2 worm cellular contexts compared by ENCODE assay signal in genomic region chrIV:884707-885394, ce11.
TF ChIP-seq lines count a peak whose summit lies in the region.

Gene mak-2 (plus strand): TSS chrIV:885344.

TF ChIP-seq in whole organism, L2 larva, 48 proteins besides CTCF, POLR2A, EP300 and RAD21 (continued from another document):
- TF ChIP-seq nhr-25 (tag; optimal IDR thresholded peaks at IDR 0.05; lab: Kevin White, UChicago), result peak; percentile 58
- TF ChIP-seq unc-62 (GFP tag; optimal IDR thresholded peaks at IDR 0.05; lab: Kevin White, UChicago), result no peak
- no peak for TF ChIP-seq mbf-1 (tag; optimal IDR thresholded peaks at IDR 0.05; lab: Kevin White, UChicago)
- peak; percentile 22 for TF ChIP-seq sem-4 (tag; optimal IDR thresholded peaks at IDR 0.05; lab: Kevin White, UChicago)
- peak; percentile 78 for TF ChIP-seq fos-1 (tag; optimal IDR thresholded peaks at IDR 0.05; lab: Kevin White, UChicago)
- TF ChIP-seq nhr-10 (tag; optimal IDR thresholded peaks at IDR 0.05; lab: Kevin White, UChicago), result no peak
- peak; percentile 23 for TF ChIP-seq skn-1 (tag; optimal IDR thresholded peaks at IDR 0.05; lab: Kevin White, UChicago)
- TF ChIP-seq F13H6.1 (tag; optimal IDR thresholded peaks at IDR 0.05; lab: Kevin White, UChicago), result peak; percentile 50
- TF ChIP-seq nhr-6 (tag; optimal IDR thresholded peaks at IDR 0.05; lab: Kevin White, UChicago), result peak; percentile 0
- TF ChIP-seq unc-39 (tag; optimal IDR thresholded peaks at IDR 0.05; lab: Kevin White, UChicago), result no peak
- TF ChIP-seq aly-2 (tag; optimal IDR thresholded peaks at IDR 0.05; lab: Kevin White, UChicago), result no peak
- TF ChIP-seq egl-27 (tag; optimal IDR thresholded peaks at IDR 0.05; lab: Kevin White, UChicago), result no peak
- TF ChIP-seq sma-3 (GFP tag; optimal IDR thresholded peaks at IDR 0.05; lab: Kevin White, UChicago), result peak; percentile 66
- peak; percentile 79 for TF ChIP-seq lin-13 (GFP tag; optimal IDR thresholded peaks at IDR 0.05; lab: Kevin White, UChicago)
- TF ChIP-seq ama-1 (optimal IDR thresholded peaks at IDR 0.05; lab: Kevin White, UChicago), result no peak
- TF ChIP-seq blmp-1 (tag; optimal IDR thresholded peaks at IDR 0.05; lab: Kevin White, UChicago; ENCODE audit: insufficient read depth), result no peak
- no peak for TF ChIP-seq mdl-1 (tag; optimal IDR thresholded peaks at IDR 0.05; lab: Kevin White, UChicago)
- peak; percentile 82 for TF ChIP-seq crh-2 (tag; optimal IDR thresholded peaks at IDR 0.05; lab: Kevin White, UChicago)
- TF ChIP-seq unc-55 (GFP tag; optimal IDR thresholded peaks at IDR 0.05; lab: Kevin White, UChicago), result peak; percentile 88
- peak; percentile 36 for TF ChIP-seq snpc-4 (tag; optimal IDR thresholded peaks at IDR 0.05; lab: Kevin White, UChicago)
- no peak for TF ChIP-seq sma-9 (GFP tag; optimal IDR thresholded peaks at IDR 0.05; lab: Kevin White, UChicago)
- TF ChIP-seq sma-9 (tag; optimal IDR thresholded peaks at IDR 0.05; lab: Kevin White, UChicago), result no peak
- TF ChIP-seq elt-1 (tag; optimal IDR thresholded peaks at IDR 0.05; lab: Kevin White, UChicago), result no peak
- TF ChIP-seq nhr-21 (tag; optimal IDR thresholded peaks at IDR 0.05; lab: Kevin White, UChicago), result peak; percentile 42
- TF ChIP-seq lin-39 (tag; optimal IDR thresholded peaks at IDR 0.05; lab: Kevin White, UChicago), result no peak

TF ChIP-seq in whole organism, L4 larva, 104 proteins besides CTCF, POLR2A, EP300 and RAD21 (continued from another document):
- TF ChIP-seq zip-11 (GFP tag; IDR thresholded peaks at IDR 0.05; lab: Robert Waterston, UW), result no peak
- TF ChIP-seq nhr-41 (GFP tag; IDR thresholded peaks at IDR 0.05; lab: Robert Waterston, UW), result no peak
- TF ChIP-seq F26F4.8 (GFP tag; conservative IDR thresholded peaks at IDR 0.05; lab: Robert Waterston, UW), result no peak
- no peak for TF ChIP-seq daf-19 (GFP tag; conservative IDR thresholded peaks at IDR 0.05; lab: Robert Waterston, UW)
- no peak for TF ChIP-seq lir-3 (tag; optimal IDR thresholded peaks at IDR 0.05; lab: Kevin White, UChicago)
- no peak for TF ChIP-seq aha-1 (tag; lab: Kevin White, UChicago)
- TF ChIP-seq sdz-12 (GFP tag; optimal IDR thresholded peaks at IDR 0.05; lab: Kevin White, UChicago), result no peak
- no peak for TF ChIP-seq ctbp-1 (GFP tag; IDR thresholded peaks at IDR 0.05; lab: Robert Waterston, UW)
- TF ChIP-seq nhr-48 (tag; optimal IDR thresholded peaks at IDR 0.05; lab: Kevin White, UChicago), result no peak
- TF ChIP-seq nhr-77 (tag; optimal IDR thresholded peaks at IDR 0.05; lab: Kevin White, UChicago), result peak; percentile 74
- no peak for TF ChIP-seq ceh-82 (tag; optimal IDR thresholded peaks at IDR 0.05; lab: Kevin White, UChicago)
- peak; percentile 79 for TF ChIP-seq nhr-28 (tag; optimal IDR thresholded peaks at IDR 0.05; lab: Kevin White, UChicago)
- no peak for TF ChIP-seq set-16 (GFP tag; IDR thresholded peaks at IDR 0.05; lab: Robert Waterston, UW)
- TF ChIP-seq mxl-2 (GFP tag; conservative IDR thresholded peaks at IDR 0.05; lab: Robert Waterston, UW), result no peak
- TF ChIP-seq unc-62 (GFP tag; optimal IDR thresholded peaks at IDR 0.05 in 1 of 2; lab: Kevin White, UChicago), result peak in 1 of 2 experiments; percentile 98
- TF ChIP-seq unc-62 (tag; optimal IDR thresholded peaks at IDR 0.05; lab: Kevin White, UChicago), result no peak
- TF ChIP-seq lin-38 (GFP tag; IDR thresholded peaks at IDR 0.05; lab: Robert Waterston, UW), result peak; percentile 96
- TF ChIP-seq fos-1 (tag; optimal IDR thresholded peaks at IDR 0.05; lab: Kevin White, UChicago), result no peak
- peak; percentile 75 for TF ChIP-seq hlh-30 (tag; optimal IDR thresholded peaks at IDR 0.05; lab: Kevin White, UChicago; ENCODE audit: insufficient read depth)
- TF ChIP-seq lim-7 (GFP tag; IDR thresholded peaks at IDR 0.05; lab: Robert Waterston, UW), result no peak
- TF ChIP-seq madf-5 (GFP tag; IDR thresholded peaks at IDR 0.05; lab: Robert Waterston, UW), result no peak
- no peak for TF ChIP-seq nhr-10 (tag; optimal IDR thresholded peaks at IDR 0.05; lab: Kevin White, UChicago)
- TF ChIP-seq lin-15B (tag; optimal IDR thresholded peaks at IDR 0.05; lab: Kevin White, UChicago), result peak; percentile 52
- peak; percentile 46 for TF ChIP-seq mxl-3 (GFP tag; optimal IDR thresholded peaks at IDR 0.05; lab: Kevin White, UChicago)
- no peak for TF ChIP-seq ama-1 (optimal IDR thresholded peaks at IDR 0.05; lab: Kevin White, UChicago)
- TF ChIP-seq ZK546.5 (tag; optimal IDR thresholded peaks at IDR 0.05; lab: Kevin White, UChicago), result no peak
- no peak for TF ChIP-seq arid-1 (GFP tag; conservative IDR thresholded peaks at IDR 0.05; lab: Robert Waterston, UW)
- no peak; the same call in 1 of the 2 replicates for TF ChIP-seq egl-43 (GFP tag; IDR thresholded peaks at IDR 0.05; lab: Robert Waterston, UW)
- no peak for TF ChIP-seq Y75B8A.6 (GFP tag; IDR thresholded peaks at IDR 0.05; lab: Robert Waterston, UW)
- TF ChIP-seq dve-1 (tag; optimal IDR thresholded peaks at IDR 0.05; lab: Kevin White, UChicago; ENCODE audit: insufficient read depth), result peak; percentile 71
- TF ChIP-seq ceh-44 (GFP tag; IDR thresholded peaks at IDR 0.05; lab: Robert Waterston, UW), result no peak
- TF ChIP-seq dmd-9 (GFP tag; IDR thresholded peaks at IDR 0.05; lab: Robert Waterston, UW), result no peak
- no peak for TF ChIP-seq skn-1 (tag; optimal IDR thresholded peaks at IDR 0.05; lab: Kevin White, UChicago)
- no peak for TF ChIP-seq F44E2.7 (GFP tag; IDR thresholded peaks at IDR 0.05; lab: Robert Waterston, UW)
- TF ChIP-seq nhr-11 (tag; optimal IDR thresholded peaks at IDR 0.05; lab: Kevin White, UChicago), result peak; percentile 52
- peak; percentile 78 for TF ChIP-seq lin-13 (GFP tag; optimal IDR thresholded peaks at IDR 0.05; lab: Kevin White, UChicago)
- no peak for TF ChIP-seq unc-39 (tag; optimal IDR thresholded peaks at IDR 0.05; lab: Kevin White, UChicago)
- TF ChIP-seq duxl-1 (tag; optimal IDR thresholded peaks at IDR 0.05; lab: Kevin White, UChicago; ENCODE audit: poor library complexity), result peak; percentile 27
- TF ChIP-seq aly-2 (tag; optimal IDR thresholded peaks at IDR 0.05; lab: Kevin White, UChicago), result no peak
- TF ChIP-seq ces-1 (GFP tag; optimal IDR thresholded peaks at IDR 0.05; lab: Kevin White, UChicago), result no peak
- no peak for TF ChIP-seq dmd-8 (GFP tag; IDR thresholded peaks at IDR 0.05; lab: Robert Waterston, UW)
- no peak for TF ChIP-seq ztf-7 (tag; optimal IDR thresholded peaks at IDR 0.05; lab: Kevin White, UChicago)
- TF ChIP-seq nhr-6 (tag; optimal IDR thresholded peaks at IDR 0.05; lab: Kevin White, UChicago), result peak; percentile 55
- no peak for TF ChIP-seq nhr-42 (GFP tag; IDR thresholded peaks at IDR 0.05; lab: Robert Waterston, UW)
- TF ChIP-seq madf-9 (GFP tag; conservative IDR thresholded peaks at IDR 0.05; lab: Robert Waterston, UW), result no peak
- TF ChIP-seq ceh-28 (tag; optimal IDR thresholded peaks at IDR 0.05; lab: Kevin White, UChicago), result no peak
- no peak for TF ChIP-seq egl-27 (tag; optimal IDR thresholded peaks at IDR 0.05; lab: Kevin White, UChicago)
- TF ChIP-seq Y48G9A.11 (GFP tag; IDR thresholded peaks at IDR 0.05; lab: Robert Waterston, UW), result no peak
- TF ChIP-seq zag-1 (tag; optimal IDR thresholded peaks at IDR 0.05; lab: Kevin White, UChicago), result no peak
- peak; percentile 78 for TF ChIP-seq dpl-1 (GFP tag; optimal IDR thresholded peaks at IDR 0.05; lab: Kevin White, UChicago)
- TF ChIP-seq F49E8.2 (tag; optimal IDR thresholded peaks at IDR 0.05; lab: Kevin White, UChicago; ENCODE audit: borderline replicate concordance), result no peak
- no peak for TF ChIP-seq nhr-237 (tag; optimal IDR thresholded peaks at IDR 0.05; lab: Kevin White, UChicago)
- no peak for TF ChIP-seq spr-3 (GFP tag; optimal IDR thresholded peaks at IDR 0.05; lab: Kevin White, UChicago)
- no peak for TF ChIP-seq php-3 (GFP tag; IDR thresholded peaks at IDR 0.05; lab: Robert Waterston, UW)
- peak in 1 of 2 experiments; percentile 47 for TF ChIP-seq mdl-1 (tag; optimal IDR thresholded peaks at IDR 0.05; lab: Kevin White, UChicago)
- no peak for TF ChIP-seq gei-8 (GFP tag; optimal IDR thresholded peaks at IDR 0.05; lab: Kevin White, UChicago)
- no peak for TF ChIP-seq pha-4 (GFP tag; IDR thresholded peaks at IDR 0.05; lab: Robert Waterston, UW)
- TF ChIP-seq pha-4 (tag; optimal IDR thresholded peaks at IDR 0.05; lab: Kevin White, UChicago), result peak; percentile 12
- TF ChIP-seq tra-1 (GFP tag; IDR thresholded peaks at IDR 0.05; lab: Robert Waterston, UW), result no peak
- no peak for TF ChIP-seq snpc-1.2 (GFP tag; IDR thresholded peaks at IDR 0.05; lab: Robert Waterston, UW)
- peak; percentile 74 for TF ChIP-seq pqm-1 (tag; optimal IDR thresholded peaks at IDR 0.05; lab: Kevin White, UChicago)
- no peak for TF ChIP-seq D1046.2 (GFP tag; IDR thresholded peaks at IDR 0.05; lab: Robert Waterston, UW)
- TF ChIP-seq F10B5.3 (tag; optimal IDR thresholded peaks at IDR 0.05; lab: Kevin White, UChicago), result no peak
- no peak; the same call in 1 of the 2 replicates for TF ChIP-seq T26A8.4 (GFP tag; IDR thresholded peaks at IDR 0.05; lab: Robert Waterston, UW)
- TF ChIP-seq lsy-2 (tag; optimal IDR thresholded peaks at IDR 0.05; lab: Kevin White, UChicago), result peak; percentile 25 to 84
- no peak for TF ChIP-seq nhr-25 (tag; optimal IDR thresholded peaks at IDR 0.05; lab: Kevin White, UChicago; ENCODE audit: borderline replicate concordance, insufficient read depth)
- no peak for TF ChIP-seq daf-8 (GFP tag; IDR thresholded peaks at IDR 0.05; lab: Robert Waterston, UW)
- TF ChIP-seq hif-1 (tag; optimal IDR thresholded peaks at IDR 0.05; lab: Kevin White, UChicago), result peak in 1 of 2 experiments; percentile 43
- TF ChIP-seq hlh-11 (tag; optimal IDR thresholded peaks at IDR 0.05; lab: Kevin White, UChicago), result peak; percentile 71
- no peak for TF ChIP-seq daf-12 (tag; optimal IDR thresholded peaks at IDR 0.05; lab: Kevin White, UChicago)
- TF ChIP-seq zfp-3 (GFP tag; conservative IDR thresholded peaks at IDR 0.05; lab: Robert Waterston, UW), result no peak
- peak; percentile 84 for TF ChIP-seq mes-2 (tag; optimal IDR thresholded peaks at IDR 0.05; lab: Kevin White, UChicago; ENCODE audit: poor library complexity, severe bottlenecking)
- TF ChIP-seq zfp-2 (tag; optimal IDR thresholded peaks at IDR 0.05; lab: Kevin White, UChicago), result no peak
- TF ChIP-seq rbr-2 (tag; optimal IDR thresholded peaks at IDR 0.05; lab: Kevin White, UChicago), result peak; percentile 68
- no peak for TF ChIP-seq nhr-111 (GFP tag; optimal IDR thresholded peaks at IDR 0.05; lab: Kevin White, UChicago)
- TF ChIP-seq Y105C5A.15 (GFP tag; IDR thresholded peaks at IDR 0.05; lab: Robert Waterston, UW), result no peak
- TF ChIP-seq hmg-1.1 (GFP tag; IDR thresholded peaks at IDR 0.05; lab: Robert Waterston, UW), result peak; percentile 67
- no peak for TF ChIP-seq lin-29 (GFP tag; IDR thresholded peaks at IDR 0.05; lab: Robert Waterston, UW)
- no peak for TF ChIP-seq F37D6.2 (tag; optimal IDR thresholded peaks at IDR 0.05; lab: Kevin White, UChicago)
- peak; percentile 26 for TF ChIP-seq nhr-102 (tag; optimal IDR thresholded peaks at IDR 0.05; lab: Kevin White, UChicago)
- TF ChIP-seq unc-130 (GFP tag; optimal IDR thresholded peaks at IDR 0.05; lab: Kevin White, UChicago), result no peak
- TF ChIP-seq dmd-6 (GFP tag; IDR thresholded peaks at IDR 0.05; lab: Robert Waterston, UW), result peak; percentile 63
TF ChIP-seq in whole organism, L4 larva: peak in this region for 29.
